Worm (Caenorhabditis elegans): ENCODE data around the gene F58F6.5.

ce11 chrIV:1388079-1388478 lies 44.6 kb downstream of the F58F6.5 start:
- TF ChIP-seq R02D3.7 (tag; optimal IDR thresholded peaks at IDR 0.05) (no peak), dmd-6 (GFP tag; IDR thresholded peaks at IDR 0.05) (peak; percentile 62), egl-27 (tag; optimal IDR thresholded peaks at IDR 0.05) (no peak)

Measured in whole organism, L4 larva.